Fruit fly (Drosophila melanogaster): ENCODE results near the gene Set2.
A peak's percentile ranks its signal among the peaks of the same experiment; 100 is the strongest.

Set2 gene

dm6 chrX:13411376-13411973 is 1.6 kb upstream of the Set2 start (continued):
- TF ChIP-seq CG4318 (GFP tag; optimal IDR thresholded peaks at IDR 0.05) (no peak), CG15336 (GFP tag; IDR thresholded peaks at IDR 0.05) (peak; percentile 43; the same call in 1 of the 2 replicates), Lpt (GFP tag; optimal IDR thresholded peaks at IDR 0.05) (no peak), Blimp-1 (GFP tag; optimal IDR thresholded peaks at IDR 0.05) (no peak), CG8632 (GFP tag; optimal IDR thresholded peaks at IDR 0.05) (no peak), eg (GFP tag; IDR thresholded peaks at IDR 0.05) (peak; percentile 9; the same call in 1 of the 3 replicates), fkh (GFP tag; optimal IDR thresholded peaks at IDR 0.05) (no peak), Hr4 (GFP tag; optimal IDR thresholded peaks at IDR 0.05) (no peak), salr (GFP tag; optimal IDR thresholded peaks at IDR 0.05) (peak in 1 of 2 experiments; percentile 32), CG34406 (GFP tag; optimal IDR thresholded peaks at IDR 0.05) (no peak), Hr38 (GFP tag; optimal IDR thresholded peaks at IDR 0.05) (no peak)

- TF ChIP-seq CG4318 (GFP tag; optimal IDR thresholded peaks at IDR 0.05) (no peak), CG16779 (tag; optimal IDR thresholded peaks at IDR 0.05) (no peak), CG6854 (GFP tag; optimal IDR thresholded peaks at IDR 0.05) (peak; percentile 97), fd59A (GFP tag; optimal IDR thresholded peaks at IDR 0.05) (no peak)
Observed at dm6 chrX:13421059-13421458, 8.0 kb downstream of the Set2 start.

DNA sequence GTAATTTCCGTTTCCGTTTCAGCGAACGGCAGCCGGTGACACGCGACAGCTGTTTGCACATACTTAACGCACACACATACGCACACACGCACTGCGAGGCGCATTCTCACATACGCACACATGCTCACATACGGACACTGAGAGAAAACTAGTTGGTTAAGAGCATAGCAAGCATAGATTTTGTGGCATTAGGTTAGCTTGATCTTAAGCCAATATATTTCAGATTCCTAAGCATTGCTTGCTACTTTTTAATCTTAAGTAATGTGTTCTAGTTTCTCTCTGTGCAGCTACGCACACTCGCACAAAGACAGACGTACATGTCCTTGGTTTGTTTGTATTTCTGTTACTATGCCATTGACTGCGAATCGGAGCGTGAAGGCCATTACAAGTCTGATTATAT is 21.0 kb downstream of the Set2 start:
- TF ChIP-seq OdsH (GFP tag; optimal IDR thresholded peaks at IDR 0.05), result no peak
- no peak for TF ChIP-seq vri (GFP tag; optimal IDR thresholded peaks at IDR 0.05)
- no peak for TF ChIP-seq CG6854 (GFP tag; optimal IDR thresholded peaks at IDR 0.05)
- TF ChIP-seq CG10669 (GFP tag; optimal IDR thresholded peaks at IDR 0.05), result no peak

dm6 chrX:13444687-13445086 is 31.6 kb downstream of the Set2 start:
- TF ChIP-seq Hr39 (GFP tag; optimal IDR thresholded peaks at IDR 0.05) (no peak), acj6 (GFP tag; optimal IDR thresholded peaks at IDR 0.05) (no peak), CG10669 (GFP tag; optimal IDR thresholded peaks at IDR 0.05) (no peak), CG6276 (GFP tag; optimal IDR thresholded peaks at IDR 0.05) (no peak), eg (GFP tag; IDR thresholded peaks at IDR 0.05) (no peak), Eip75B (GFP tag; optimal IDR thresholded peaks at IDR 0.05) (no peak), Sox14 (GFP tag; optimal IDR thresholded peaks at IDR 0.05) (no peak), achi (GFP tag; optimal IDR thresholded peaks at IDR 0.05) (no peak), CG11762 (GFP tag; optimal IDR thresholded peaks at IDR 0.05; ENCODE audit: insufficient read depth) (no peak), esn (GFP tag; optimal IDR thresholded peaks at IDR 0.05) (no peak)

DNA sequence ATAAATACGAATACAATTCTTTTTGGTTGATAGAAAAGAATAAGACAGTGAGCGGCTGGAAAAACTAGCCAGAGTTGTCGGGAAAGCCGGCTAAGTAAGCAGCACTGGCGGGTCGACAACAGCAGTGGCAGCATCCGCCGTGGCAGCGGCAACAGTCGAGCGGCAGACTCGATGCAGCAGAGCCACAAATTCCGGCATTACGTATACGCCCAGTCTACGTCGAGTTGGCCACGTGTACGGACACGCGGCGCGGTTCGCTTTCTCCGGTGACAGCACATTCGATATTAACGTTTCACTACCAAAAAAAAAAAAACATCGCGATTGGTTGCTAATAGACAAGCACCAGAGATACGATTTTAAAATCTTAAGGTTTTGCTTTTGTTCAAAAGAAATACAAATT is 32.7 kb downstream of the Set2 start, which contains the start of gene Neto:
Neto (plus strand) TSS at position 209 of the 400 bp plus-strand sequence.
- TF ChIP-seq acj6 (GFP tag; optimal IDR thresholded peaks at IDR 0.05), result no peak
- TF ChIP-seq Eip78C (GFP tag), result no peak
- no peak for TF ChIP-seq fd85E (GFP tag; optimal IDR thresholded peaks at IDR 0.05)
- TF ChIP-seq CG1621 (tag; optimal IDR thresholded peaks at IDR 0.05), result no peak
- TF ChIP-seq Sox102F (GFP tag; optimal IDR thresholded peaks at IDR 0.05), result no peak
- TF ChIP-seq dac (GFP tag; optimal IDR thresholded peaks at IDR 0.05), result no peak
- TF ChIP-seq CG10631 (GFP tag; optimal IDR thresholded peaks at IDR 0.05), result no peak
- TF ChIP-seq Lpt (GFP tag; optimal IDR thresholded peaks at IDR 0.05), result no peak
- no peak for TF ChIP-seq achi (GFP tag; optimal IDR thresholded peaks at IDR 0.05)
- TF ChIP-seq CG8119 (GFP tag; IDR thresholded peaks at IDR 0.05), result no peak
- no peak for TF ChIP-seq CG11294 (GFP tag; IDR thresholded peaks at IDR 0.05)
- TF ChIP-seq CG31627 (GFP tag; optimal IDR thresholded peaks at IDR 0.05), result no peak
- no peak for TF ChIP-seq Hr39 (GFP tag; optimal IDR thresholded peaks at IDR 0.05)
- TF ChIP-seq CG15336 (GFP tag; IDR thresholded peaks at IDR 0.05), result no peak
- TF ChIP-seq Smox (GFP tag; optimal IDR thresholded peaks at IDR 0.05), result no peak
- no peak for TF ChIP-seq CG16779 (tag; optimal IDR thresholded peaks at IDR 0.05)
- no peak for TF ChIP-seq cyc (GFP tag; optimal IDR thresholded peaks at IDR 0.05)
- no peak for TF ChIP-seq fd59A (GFP tag; optimal IDR thresholded peaks at IDR 0.05)
- no peak for TF ChIP-seq CG10669 (GFP tag; optimal IDR thresholded peaks at IDR 0.05)

Measured in whole organism, prepupa.